Fruit fly (Drosophila melanogaster) S2 (cell line): Measurements from ENCODE around the gene CG8292.
A peak's percentile ranks its signal among the peaks of the same experiment; 100 is the strongest.

Experiments
- CG8478 ChIP-seq: fragments of >200 bp; optimal IDR thresholded peaks from 2 replicates; lab custom pipeline; 2018
- CTCF ChIP-seq, 2 experiments: fragments of >200 bp; optimal IDR thresholded peaks; 2 replicates each; lab custom pipeline; 2018

Gene CG8292

dm6 chr2L:8196757-8197530 lies 20.9 kb downstream of the CG8292 start, which contains the start of the genes CG8475 and CG8460:
Gene CG8475, minus strand, starts transcription at chr2L:8196918.
Gene CG8460, plus strand, starts transcription at chr2L:8197193.
- TF ChIP-seq CG8478 (lab: Kevin White, UChicago) (no peak), CTCF (optimal IDR thresholded peaks at IDR 0.05; lab: Kevin White, UChicago) (no peak)

- TF ChIP-seq CG8478 (lab: Kevin White, UChicago) (no peak), CTCF (optimal IDR thresholded peaks at IDR 0.05; lab: Kevin White, UChicago) (no peak)
Observed at dm6 chr2L:8195722-8196323, 22.0 kb downstream of the CG8292 start.

- no peak for TF ChIP-seq CG8478 (lab: Kevin White, UChicago)
- no peak for TF ChIP-seq CTCF (optimal IDR thresholded peaks at IDR 0.05; lab: Kevin White, UChicago)
Observed at dm6 chr2L:8190681-8191080, 27.1 kb downstream of the CG8292 start, which contains the start of gene CG34134. Gene CG34134, minus strand, starts transcription at chr2L:8190781.

dm6 chr2L:8185008-8185407 lies 32.8 kb downstream of the CG8292 start:
- TF ChIP-seq CG8478 (lab: Kevin White, UChicago) (no peak), CTCF (optimal IDR thresholded peaks at IDR 0.05; lab: Kevin White, UChicago) (peak; percentile 82 to 90)

dm6 chr2L:8171544-8171943 lies 46.3 kb downstream of the CG8292 start:
- TF ChIP-seq CTCF (optimal IDR thresholded peaks at IDR 0.05; lab: Kevin White, UChicago) (no peak), CG8478 (lab: Kevin White, UChicago) (no peak)

dm6 chr2L:8170600-8171182 lies 47.1 kb downstream of the CG8292 start:
- TF ChIP-seq CTCF (optimal IDR thresholded peaks at IDR 0.05; lab: Kevin White, UChicago) (no peak), CG8478 (lab: Kevin White, UChicago) (no peak)

- TF ChIP-seq CG8478 (lab: Kevin White, UChicago): no peak
- no peak for TF ChIP-seq CTCF (optimal IDR thresholded peaks at IDR 0.05; lab: Kevin White, UChicago)
Observed at dm6 chr2L:8168075-8168474, 49.7 kb downstream of the CG8292 start.
